Fruit fly (Drosophila melanogaster) whole organism, embryonic: ENCODE results near the gene Cbp20.

Experiments used
- Aef1 ChIP-seq: fragments of 200-800 bp; sonication (Bioruptor generic); IDR thresholded peaks from 3 replicates; pipeline ENCODE4 v1.3.6; 2022; ENCODE audit warnings: missing biosample characterization, missing genetic modification characterization
- Blimp-1 ChIP-seq: fragments of 200-800 bp; sonication (Bioruptor generic); optimal IDR thresholded peaks from 3 replicates; lab custom pipeline; 2018; ENCODE audit warnings: missing biosample characterization, missing genetic modification characterization, mild to moderate bottlenecking, moderate library complexity, missing genetic modification reagents
- CG10431 ChIP-seq: fragments of 200-800 bp; sonication (Bioruptor generic); optimal IDR thresholded peaks from 3 replicates; lab custom pipeline; 2018; ENCODE audit warnings: missing biosample characterization, mild to moderate bottlenecking, missing genetic modification characterization
- CG10654 ChIP-seq: fragments of 200-800 bp; sonication (Bioruptor generic); optimal IDR thresholded peaks from 2 replicates; lab custom pipeline; 2016; ENCODE audit warnings: missing biosample characterization, missing genetic modification characterization
- CG10959 ChIP-seq: fragments of 200-800 bp; sonication (Bioruptor generic); IDR thresholded peaks from 2 replicates; pipeline ENCODE4 v1.3.6; 2022; ENCODE audit warnings: missing biosample characterization, missing genetic modification characterization
- CG11398 ChIP-seq: fragments of 200-800 bp; sonication (Bioruptor generic); optimal IDR thresholded peaks from 2 replicates; lab custom pipeline; 2016; ENCODE audit warnings: missing biosample characterization, missing genetic modification characterization
- CG12769 ChIP-seq: fragments of 200-800 bp; sonication (Bioruptor generic); optimal IDR thresholded peaks from 2 replicates; lab custom pipeline; 2019; ENCODE audit warnings: missing biosample characterization, mild to moderate bottlenecking, missing genetic modification characterization, moderate library complexity
- CG1792 ChIP-seq: fragments of 200-800 bp; sonication (Bioruptor generic); optimal IDR thresholded peaks from 2 replicates; lab custom pipeline; 2016; ENCODE audit warnings: missing biosample characterization, missing genetic modification characterization
- CG18599 ChIP-seq: fragments of 200-800 bp; sonication (Bioruptor generic); optimal IDR thresholded peaks from 3 replicates; lab custom pipeline; 2017; ENCODE audit warnings: missing biosample characterization, missing genetic modification characterization, mild to moderate bottlenecking, moderate library complexity, missing genetic modification reagents
- CG2678 ChIP-seq: fragments of 200-800 bp; sonication (Bioruptor generic); optimal IDR thresholded peaks from 3 replicates; lab custom pipeline; 2019; ENCODE audit warnings: missing biosample characterization, mild to moderate bottlenecking, missing genetic modification characterization, moderate library complexity
- CG3065 ChIP-seq: fragments of 200-800 bp; sonication (Bioruptor generic); optimal IDR thresholded peaks from 2 replicates; lab custom pipeline; 2016; ENCODE audit warnings: missing biosample characterization, missing genetic modification characterization
- CG34376 ChIP-seq: fragments of 200-800 bp; sonication (Bioruptor generic); optimal IDR thresholded peaks from 2 replicates; lab custom pipeline; 2018; ENCODE audit warnings: missing biosample characterization, mild to moderate bottlenecking, missing genetic modification characterization
- CG4707 ChIP-seq: fragments of 200-800 bp; sonication (Bioruptor generic); optimal IDR thresholded peaks from 2 replicates; lab custom pipeline; 2018; ENCODE audit warnings: missing biosample characterization, mild to moderate bottlenecking, missing genetic modification characterization, moderate library complexity
- CG5180 ChIP-seq: fragments of 200-800 bp; sonication (Bioruptor generic); optimal IDR thresholded peaks from 3 replicates; lab custom pipeline; 2017; ENCODE audit warnings: missing biosample characterization, missing genetic modification characterization, mild to moderate bottlenecking, moderate library complexity, missing genetic modification reagents
- CG6689 ChIP-seq: fragments of 200-800 bp; sonication (Bioruptor generic); IDR thresholded peaks from 2 replicates; pipeline ENCODE4 v1.3.6; 2022; ENCODE audit warnings: missing biosample characterization, missing genetic modification characterization
- CG6854 ChIP-seq: fragments of 200-800 bp; sonication (Bioruptor generic); optimal IDR thresholded peaks from 3 replicates; lab custom pipeline; 2017; ENCODE audit warnings: missing biosample characterization, mild to moderate bottlenecking, missing genetic modification characterization
- CG7963 ChIP-seq: fragments of 200-800 bp; sonication (Bioruptor generic); IDR thresholded peaks from 3 replicates; pipeline ENCODE4 v1.3.6; 2022; ENCODE audit warnings: missing biosample characterization, missing genetic modification characterization; ENCODE audit not compliant: partially characterized antibody
- CG9437 ChIP-seq: fragments of 200-800 bp; sonication (Bioruptor generic); optimal IDR thresholded peaks from 2 replicates; lab custom pipeline; 2018; ENCODE audit warnings: missing biosample characterization, mild to moderate bottlenecking, missing genetic modification characterization
- CG9727 ChIP-seq: fragments of 200-800 bp; sonication (Bioruptor generic); optimal IDR thresholded peaks from 3 replicates; lab custom pipeline; 2017; ENCODE audit warnings: missing biosample characterization, mild to moderate bottlenecking, missing genetic modification characterization
- CG9932 ChIP-seq: fragments of 200-800 bp; sonication (Bioruptor generic); IDR thresholded peaks from 2 replicates; pipeline ENCODE4 v1.3.6; 2022; ENCODE audit warnings: missing biosample characterization, missing genetic modification characterization
- CrebB ChIP-seq: fragments of 200-800 bp; sonication (Bioruptor generic); optimal IDR thresholded peaks from 3 replicates; lab custom pipeline; 2018; ENCODE audit warnings: missing biosample characterization, mild to moderate bottlenecking, missing genetic modification characterization
- Dad ChIP-seq: fragments of 200-800 bp; sonication (Bioruptor generic); optimal IDR thresholded peaks from 3 replicates; lab custom pipeline; 2016; ENCODE audit warnings: missing biosample characterization, missing genetic modification characterization
- Dfd ChIP-seq, 2 experiments: fragments of >200 bp; optimal IDR thresholded peaks; 2 replicates each; lab custom pipeline; 2017; ENCODE audit warnings: missing biosample characterization in 2 of 2, missing genetic modification characterization in 2 of 2
- Drgx ChIP-seq: fragments of 200-800 bp; sonication (Bioruptor generic); IDR thresholded peaks from 2 replicates; pipeline ENCODE4 v1.3.6; 2022; ENCODE audit warnings: missing biosample characterization, missing genetic modification characterization
- ERR ChIP-seq: fragments of 200-800 bp; sonication (Bioruptor generic); optimal IDR thresholded peaks from 2 replicates; lab custom pipeline; 2016; ENCODE audit warnings: missing biosample characterization, missing genetic modification characterization
- H15 ChIP-seq: fragments of 200-800 bp; sonication (Bioruptor generic); IDR thresholded peaks from 3 replicates; pipeline ENCODE4 v1.3.6; 2022; ENCODE audit warnings: missing biosample characterization, missing genetic modification characterization
- HLH4C ChIP-seq: fragments of 200-800 bp; sonication (Bioruptor generic); IDR thresholded peaks from 3 replicates; pipeline ENCODE4 v1.3.6; 2022; ENCODE audit warnings: missing biosample characterization, missing genetic modification characterization; ENCODE audit not compliant: partially characterized antibody
- HLHmδ ChIP-seq: fragments of 200-800 bp; sonication (Bioruptor generic); optimal IDR thresholded peaks from 2 replicates; lab custom pipeline; 2018; ENCODE audit warnings: missing biosample characterization, mild to moderate bottlenecking, missing genetic modification characterization, moderate library complexity
- Hmx ChIP-seq: fragments of 200-800 bp; sonication (Bioruptor generic); optimal IDR thresholded peaks from 2 replicates; lab custom pipeline; 2016; ENCODE audit warnings: missing biosample characterization, missing genetic modification characterization
- Hr3 ChIP-seq: fragments of 200-800 bp; sonication (Bioruptor generic); optimal IDR thresholded peaks from 3 replicates; lab custom pipeline; 2016; ENCODE audit warnings: missing biosample characterization, missing genetic modification characterization
- Hr51 ChIP-seq, 2 experiments: fragments of 200-800 bp; sonication (Bioruptor generic); optimal IDR thresholded peaks; 2 replicates in 1 of 2; 3 replicates in 1 of 2; lab custom pipeline; 2016 to 2018; ENCODE audit warnings: missing biosample characterization in 2 of 2, missing genetic modification characterization in 2 of 2, mild to moderate bottlenecking in 1 of 2, moderate library complexity in 1 of 2
- NK7.1 ChIP-seq: fragments of 200-800 bp; sonication (Bioruptor generic); optimal IDR thresholded peaks from 3 replicates; lab custom pipeline; 2016; ENCODE audit warnings: missing biosample characterization, missing genetic modification characterization
- cato ChIP-seq: fragments of 200-800 bp; sonication (Bioruptor generic); optimal IDR thresholded peaks from 2 replicates; lab custom pipeline; 2016; ENCODE audit warnings: missing biosample characterization, missing genetic modification characterization, borderline replicate concordance
- caup ChIP-seq: fragments of 200-800 bp; sonication (Bioruptor generic); optimal IDR thresholded peaks from 3 replicates; lab custom pipeline; 2017; ENCODE audit warnings: missing biosample characterization, mild to moderate bottlenecking, missing genetic modification characterization, moderate library complexity; ENCODE audit not compliant: severe bottlenecking
- corto ChIP-seq: fragments of 200-800 bp; sonication (Bioruptor generic); optimal IDR thresholded peaks from 2 replicates; lab custom pipeline; 2016; ENCODE audit warnings: missing biosample characterization, mild to moderate bottlenecking, missing genetic modification characterization, moderate library complexity
- gcm ChIP-seq: fragments of 200-800 bp; sonication (Bioruptor generic); optimal IDR thresholded peaks from 2 replicates; lab custom pipeline; 2019; ENCODE audit warnings: missing biosample characterization, mild to moderate bottlenecking, missing genetic modification characterization, moderate library complexity
- gfzf ChIP-seq: fragments of 200-800 bp; sonication (Bioruptor generic); optimal IDR thresholded peaks from 2 replicates; lab custom pipeline; 2016; ENCODE audit warnings: missing biosample characterization, mild to moderate bottlenecking, missing genetic modification characterization, moderate library complexity
- gsb-n ChIP-seq: fragments of 200-800 bp; sonication (Bioruptor generic); optimal IDR thresholded peaks from 3 replicates; lab custom pipeline; 2018; ENCODE audit warnings: missing biosample characterization, mild to moderate bottlenecking, missing genetic modification characterization
- jumu ChIP-seq: fragments of 200-800 bp; sonication (Bioruptor generic); optimal IDR thresholded peaks from 3 replicates; lab custom pipeline; 2016; ENCODE audit warnings: missing biosample characterization, missing genetic modification characterization
- org-1 ChIP-seq: fragments of 200-800 bp; sonication (Bioruptor generic); optimal IDR thresholded peaks from 2 replicates; lab custom pipeline; 2017; ENCODE audit warnings: missing biosample characterization, missing genetic modification characterization
- pita ChIP-seq: fragments of 200-800 bp; sonication (Bioruptor generic); optimal IDR thresholded peaks from 2 replicates; lab custom pipeline; 2017; ENCODE audit warnings: missing biosample characterization, mild to moderate bottlenecking, missing genetic modification characterization
- sens ChIP-seq: fragments of 200-800 bp; sonication (Bioruptor generic); peaks from one replicate; lab custom pipeline; 2016; ENCODE audit warnings: missing biosample characterization, missing genetic modification characterization
- sisA ChIP-seq: fragments of 200-800 bp; sonication (Bioruptor generic); IDR thresholded peaks from 2 replicates; pipeline ENCODE4 v1.3.6; 2022; ENCODE audit warnings: missing biosample characterization, missing genetic modification characterization
- slou ChIP-seq: fragments of 200-800 bp; sonication (Bioruptor generic); optimal IDR thresholded peaks from 3 replicates; lab custom pipeline; 2016; ENCODE audit warnings: missing biosample characterization, missing genetic modification characterization
- sob ChIP-seq: fragments of 200-800 bp; sonication (Bioruptor generic); IDR thresholded peaks from 2 replicates; pipeline ENCODE4 v1.3.6; 2022; ENCODE audit warnings: missing biosample characterization, missing genetic modification characterization
- sqz ChIP-seq: fragments of 200-800 bp; sonication (Bioruptor generic); optimal IDR thresholded peaks from 3 replicates; lab custom pipeline; 2018; ENCODE audit warnings: missing biosample characterization, mild to moderate bottlenecking, missing genetic modification characterization
- stwl ChIP-seq: fragments of 200-800 bp; sonication (Bioruptor generic); optimal IDR thresholded peaks from 3 replicates; lab custom pipeline; 2018; ENCODE audit warnings: missing biosample characterization, mild to moderate bottlenecking, missing genetic modification characterization, moderate library complexity
- vfl ChIP-seq: fragments of 200-800 bp; sonication (Bioruptor generic); optimal IDR thresholded peaks from 2 replicates; lab custom pipeline; 2016; ENCODE audit warnings: missing biosample characterization, missing genetic modification characterization
- vnd ChIP-seq: fragments of 200-800 bp; sonication (Bioruptor generic); IDR thresholded peaks from 3 replicates; pipeline ENCODE4 v1.3.6; 2022; ENCODE audit warnings: missing biosample characterization, missing genetic modification characterization; ENCODE audit not compliant: partially characterized antibody
- yki ChIP-seq: fragments of >200 bp; optimal IDR thresholded peaks from 3 replicates; lab custom pipeline; 2018
- zfh2 ChIP-seq: fragments of 200-800 bp; sonication (Bioruptor generic); optimal IDR thresholded peaks from 2 replicates; lab custom pipeline; 2016; ENCODE audit warnings: missing biosample characterization, missing genetic modification characterization

Cbp20 gene

dm6 chr3R:18188702-18189125, 24.3 kb downstream of the Cbp20 start, which contains the start of the genes CG12321 and MED17 (continued):
- TF ChIP-seq HLH4C (GFP tag; lab: Robert Waterston, UW) (no peak), CG5180 (no peak), CG1792 (GFP tag; lab: Kevin White, UChicago) (peak; percentile 10), gsb-n (peak; percentile 70), CG4707 (GFP tag; lab: Kevin White, UChicago) (no peak), CG10431 (GFP tag; lab: Kevin White, UChicago) (peak; percentile 51), CG10959 (peak; percentile 73), CG6854 (peak; percentile 61), HLHmδ (GFP tag; lab: Kevin White, UChicago) (no peak), yki (lab: Kevin White, UChicago) (no peak), Dfd (GFP tag; optimal IDR thresholded peaks at IDR 0.05; lab: Kevin White, UChicago) (no peak), stwl (tag; lab: Kevin White, UChicago) (peak; percentile 75), CG6689 (peak; percentile 81), sob (GFP tag; lab: Robert Waterston, UW) (peak; percentile 97), vfl (GFP tag; lab: Kevin White, UChicago) (peak; percentile 58), CrebB (tag; lab: Kevin White, UChicago) (peak; percentile 50), slou (peak; percentile 82), CG12769 (tag; lab: Kevin White, UChicago) (no peak), zfh2 (GFP tag; lab: Kevin White, UChicago) (peak; percentile 79), sens (GFP tag; lab: Kevin White, UChicago) (peak; percentile 93), Hmx (GFP tag; lab: Kevin White, UChicago) (peak; percentile 42), CG9437 (GFP tag; lab: Kevin White, UChicago) (peak; percentile 86), ERR (GFP tag; lab: Kevin White, UChicago) (peak; percentile 35), corto (no peak), gcm (GFP tag; lab: Kevin White, UChicago) (peak; percentile 61), Hr3 (GFP tag; lab: Kevin White, UChicago) (peak; percentile 96), CG10654 (peak; percentile 87), Blimp-1 (GFP tag; lab: Kevin White, UChicago) (peak; percentile 84), vnd (no peak), Aef1 (peak; percentile 90), CG9932 (GFP tag; lab: Robert Waterston, UW) (peak; percentile 97), CG7963 (GFP tag; lab: Robert Waterston, UW) (no peak), sqz (no peak), org-1 (GFP tag; lab: Kevin White, UChicago) (peak; percentile 62), CG18599 (GFP tag; lab: Kevin White, UChicago) (peak; percentile 88), Dad (GFP tag; lab: Kevin White, UChicago) (no peak), gfzf (GFP tag; lab: Kevin White, UChicago) (no peak), CG11398 (GFP tag; lab: Kevin White, UChicago) (no peak), CG9727 (GFP tag; lab: Kevin White, UChicago) (peak; percentile 90), cato (GFP tag; lab: Kevin White, UChicago) (peak; percentile 79), Drgx (GFP tag; lab: Robert Waterston, UW) (peak; percentile 72), NK7.1 (no peak), CG2678 (tag; lab: Kevin White, UChicago) (peak; percentile 90), Hr51 (GFP tag; optimal IDR thresholded peaks at IDR 0.05; lab: Kevin White, UChicago) (peak; percentile 74 to 91), caup (peak; percentile 88), CG34376 (peak; percentile 11), H15 (GFP tag; lab: Robert Waterston, UW) (peak; percentile 72; the same call in 2 of the 3 replicates), jumu (peak; percentile 42), CG3065 (GFP tag; lab: Kevin White, UChicago) (peak; percentile 82), sisA (GFP tag; lab: Robert Waterston, UW) (peak; percentile 90), pita (GFP tag; lab: Kevin White, UChicago) (no peak)
